Fruit fly (Drosophila melanogaster) whole organism, embryonic: Measurements from ENCODE around the gene Cubn.

Source experiments
- Asciz ChIP-seq: fragments of 200-800 bp; sonication (Bioruptor generic); optimal IDR thresholded peaks from 2 replicates; lab custom pipeline; 2017; ENCODE audit warnings: missing biosample characterization, mild to moderate bottlenecking, missing genetic modification characterization, missing genetic modification reagents
- Awh ChIP-seq: fragments of 200-800 bp; sonication (Bioruptor generic); IDR thresholded peaks from 2 replicates; pipeline ENCODE4, ENCODE4 v1.3.6; 2022; ENCODE audit warnings: missing biosample characterization, missing genetic modification characterization
- CG11456 ChIP-seq: fragments of 200-800 bp; sonication (Bioruptor generic); IDR thresholded peaks from 3 replicates; pipeline ENCODE4 v1.3.6; 2022; ENCODE audit warnings: missing biosample characterization, missing genetic modification characterization
- CG12659 ChIP-seq: fragments of 200-800 bp; sonication (Bioruptor generic); optimal IDR thresholded peaks from 3 replicates; lab custom pipeline; 2017; ENCODE audit warnings: mild to moderate bottlenecking, missing biosample characterization, missing genetic modification reagents, missing genetic modification characterization
- CG13424 ChIP-seq: fragments of 200-800 bp; sonication (Bioruptor generic); optimal IDR thresholded peaks from 2 replicates; lab custom pipeline; 2019; ENCODE audit warnings: missing biosample characterization, mild to moderate bottlenecking, missing genetic modification characterization, moderate library complexity
- CG13894 ChIP-seq: fragments of 200-800 bp; sonication (Bioruptor generic); optimal IDR thresholded peaks from 3 replicates; lab custom pipeline; 2018; ENCODE audit warnings: missing biosample characterization, mild to moderate bottlenecking, missing genetic modification characterization, moderate library complexity
- CG14441 ChIP-seq: fragments of 200-800 bp; sonication (Bioruptor generic); IDR thresholded peaks from 2 replicates; pipeline ENCODE4 v1.3.6; 2022; ENCODE audit warnings: missing biosample characterization, missing genetic modification characterization
- CG16779 ChIP-seq: fragments of 200-800 bp; sonication (Bioruptor generic); IDR thresholded peaks from 2 replicates; pipeline ENCODE4 v1.3.6; 2022; ENCODE audit warnings: missing biosample characterization, missing genetic modification characterization
- CG2712 ChIP-seq: fragments of 200-800 bp; optimal IDR thresholded peaks from 3 replicates; lab custom pipeline; 2019; ENCODE audit warnings: missing biosample characterization, mild to moderate bottlenecking, missing genetic modification characterization, moderate library complexity
- CG30020 ChIP-seq: fragments of 200-800 bp; optimal IDR thresholded peaks from 2 replicates; lab custom pipeline; 2019; ENCODE audit warnings: missing biosample characterization, mild to moderate bottlenecking, missing genetic modification characterization, moderate library complexity
- CG31388 ChIP-seq: fragments of 200-800 bp; sonication (Bioruptor generic); optimal IDR thresholded peaks from 2 replicates; lab custom pipeline; 2016; ENCODE audit warnings: missing biosample characterization, missing genetic modification characterization
- CG32767 ChIP-seq: fragments of 200-800 bp; sonication (Bioruptor generic); IDR thresholded peaks from 2 replicates; pipeline ENCODE4 v1.3.6; 2022; ENCODE audit warnings: missing biosample characterization, missing genetic modification characterization
- CG34422 ChIP-seq: fragments of 200-800 bp; sonication (Bioruptor generic); IDR thresholded peaks from 3 replicates; pipeline ENCODE4 v1.3.6; 2022; ENCODE audit warnings: missing biosample characterization, missing genetic modification characterization
- CG3726 ChIP-seq: fragments of 200-800 bp; sonication (Bioruptor generic); IDR thresholded peaks from 3 replicates; pipeline ENCODE4, ENCODE4 v1.3.6; 2022; ENCODE audit warnings: missing biosample characterization, missing genetic modification characterization
- CG6175 ChIP-seq: fragments of 200-800 bp; sonication (Bioruptor generic); IDR thresholded peaks from 3 replicates; pipeline ENCODE4 v1.3.6; 2022; ENCODE audit warnings: missing biosample characterization, missing genetic modification characterization
- CG6254 ChIP-seq: fragments of 200-800 bp; sonication (Bioruptor generic); optimal IDR thresholded peaks from 3 replicates; lab custom pipeline; 2017; ENCODE audit warnings: mild to moderate bottlenecking, missing biosample characterization, missing genetic modification reagents, missing genetic modification characterization
- CG7745 ChIP-seq: fragments of 200-800 bp; sonication (Bioruptor generic); optimal IDR thresholded peaks from 2 replicates; lab custom pipeline; 2018; ENCODE audit warnings: missing biosample characterization, mild to moderate bottlenecking, missing genetic modification characterization, moderate library complexity
- CHES-1-like ChIP-seq: fragments of 200-800 bp; sonication (Bioruptor generic); optimal IDR thresholded peaks from 2 replicates; lab custom pipeline; 2016; ENCODE audit warnings: missing biosample characterization, missing genetic modification characterization
- E2f1 ChIP-seq: fragments of 200-800 bp; sonication (Bioruptor generic); IDR thresholded peaks from 2 replicates; pipeline ENCODE4 v1.3.6; 2022; ENCODE audit warnings: missing biosample characterization, missing genetic modification characterization
- E2f2 ChIP-seq: fragments of 200-800 bp; sonication (Bioruptor generic); IDR thresholded peaks from 2 replicates; pipeline ENCODE4 v1.3.6; 2022; ENCODE audit warnings: missing biosample characterization, missing genetic modification characterization
- HLH54F ChIP-seq: fragments of 200-800 bp; sonication (Bioruptor generic); optimal IDR thresholded peaks from 3 replicates; lab custom pipeline; 2016; ENCODE audit warnings: missing biosample characterization, missing genetic modification characterization
- Hand ChIP-seq: fragments of 200-800 bp; sonication (Bioruptor generic); optimal IDR thresholded peaks from 2 replicates; lab custom pipeline; 2017; ENCODE audit warnings: mild to moderate bottlenecking, missing biosample characterization, missing genetic modification reagents, missing genetic modification characterization
- Hmx ChIP-seq: fragments of 200-800 bp; sonication (Bioruptor generic); optimal IDR thresholded peaks from 2 replicates; lab custom pipeline; 2016; ENCODE audit warnings: missing biosample characterization, missing genetic modification characterization
- Hr3 ChIP-seq: fragments of 200-800 bp; sonication (Bioruptor generic); optimal IDR thresholded peaks from 3 replicates; lab custom pipeline; 2016; ENCODE audit warnings: missing biosample characterization, missing genetic modification characterization
- Hsf ChIP-seq: fragments of 200-800 bp; sonication (Bioruptor generic); optimal IDR thresholded peaks from 3 replicates; lab custom pipeline; 2016; ENCODE audit warnings: missing biosample characterization, missing genetic modification characterization
- NK7.1 ChIP-seq: fragments of 200-800 bp; sonication (Bioruptor generic); optimal IDR thresholded peaks from 3 replicates; lab custom pipeline; 2016; ENCODE audit warnings: missing biosample characterization, missing genetic modification characterization
- Neu2 ChIP-seq: fragments of 200-800 bp; sonication (Bioruptor generic); optimal IDR thresholded peaks from 3 replicates; lab custom pipeline; 2016; ENCODE audit warnings: missing biosample characterization, missing genetic modification characterization, borderline replicate concordance
- Poxn ChIP-seq: fragments of 200-800 bp; sonication (Bioruptor generic); IDR thresholded peaks from 2 replicates; pipeline ENCODE4 v1.3.6; 2022; ENCODE audit warnings: missing biosample characterization, missing genetic modification characterization
- Ravus ChIP-seq: fragments of 200-800 bp; sonication (Bioruptor generic); IDR thresholded peaks from 2 replicates; pipeline ENCODE4 v1.3.6; 2022; ENCODE audit warnings: missing biosample characterization, missing genetic modification characterization
- Rx ChIP-seq: fragments of 200-800 bp; sonication (Bioruptor generic); IDR thresholded peaks from 2 replicates; pipeline ENCODE4 v1.3.6; 2022; ENCODE audit warnings: missing biosample characterization, missing genetic modification characterization
- cas ChIP-seq: fragments of 200-800 bp; sonication (Bioruptor generic); IDR thresholded peaks from 2 replicates; pipeline ENCODE4 v1.3.6; 2022; ENCODE audit warnings: missing biosample characterization, missing genetic modification characterization
- disco-r ChIP-seq: fragments of 200-800 bp; sonication (Bioruptor generic); optimal IDR thresholded peaks from 2 replicates; lab custom pipeline; 2016; ENCODE audit warnings: missing biosample characterization, missing genetic modification characterization
- fd3F ChIP-seq: fragments of 200-800 bp; sonication (Bioruptor generic); optimal IDR thresholded peaks from 2 replicates; lab custom pipeline; 2018; ENCODE audit warnings: missing biosample characterization, mild to moderate bottlenecking, missing genetic modification characterization, moderate library complexity
- ind ChIP-seq: fragments of 200-800 bp; sonication (Bioruptor generic); optimal IDR thresholded peaks from 3 replicates; lab custom pipeline; 2016; ENCODE audit warnings: missing biosample characterization, missing genetic modification characterization
- maf-S ChIP-seq: fragments of 200-800 bp; sonication (Bioruptor generic); optimal IDR thresholded peaks from 2 replicates; lab custom pipeline; 2016; ENCODE audit warnings: missing biosample characterization, missing genetic modification characterization
- mirr ChIP-seq: fragments of 200-800 bp; sonication (Bioruptor generic); optimal IDR thresholded peaks from 3 replicates; lab custom pipeline; 2018; ENCODE audit warnings: missing biosample characterization, mild to moderate bottlenecking, missing genetic modification characterization
- odd ChIP-seq: fragments of 200-800 bp; sonication (Bioruptor generic); optimal IDR thresholded peaks from 2 replicates; lab custom pipeline; 2017; ENCODE audit warnings: missing biosample characterization, mild to moderate bottlenecking, missing genetic modification characterization
- org-1 ChIP-seq: fragments of 200-800 bp; sonication (Bioruptor generic); optimal IDR thresholded peaks from 2 replicates; lab custom pipeline; 2017; ENCODE audit warnings: missing biosample characterization, missing genetic modification characterization
- p53 ChIP-seq: fragments of 200-800 bp; sonication (Bioruptor generic); optimal IDR thresholded peaks from 2 replicates; lab custom pipeline; 2016; ENCODE audit warnings: missing biosample characterization, missing genetic modification characterization
- peb ChIP-seq: fragments of 200-800 bp; sonication (Bioruptor generic); IDR thresholded peaks from 2 replicates; pipeline ENCODE4 v1.3.6; 2022; ENCODE audit warnings: missing biosample characterization, missing genetic modification characterization
- pfk ChIP-seq: fragments of 200-800 bp; sonication (Bioruptor generic); optimal IDR thresholded peaks from 2 replicates; lab custom pipeline; 2018; ENCODE audit warnings: missing biosample characterization, mild to moderate bottlenecking, missing genetic modification characterization, moderate library complexity
- sens ChIP-seq: fragments of 200-800 bp; sonication (Bioruptor generic); peaks from one replicate; lab custom pipeline; 2016; ENCODE audit warnings: missing biosample characterization, missing genetic modification characterization
- sna ChIP-seq: fragments of 200-800 bp; sonication (Bioruptor generic); IDR thresholded peaks from 2 replicates; pipeline ENCODE4 v1.3.6; 2022; ENCODE audit warnings: missing biosample characterization, missing genetic modification characterization; ENCODE audit not compliant: partially characterized antibody
- sr ChIP-seq: fragments of 200-800 bp; sonication (Bioruptor generic); IDR thresholded peaks from 3 replicates; pipeline ENCODE4 v1.3.6; 2022; ENCODE audit warnings: missing biosample characterization, missing genetic modification characterization
- tgo ChIP-seq: fragments of 200-800 bp; sonication (Bioruptor generic); IDR thresholded peaks from 3 replicates; pipeline ENCODE4 v1.3.6; 2022; ENCODE audit warnings: missing biosample characterization, missing genetic modification characterization
- tio ChIP-seq: fragments of 200-800 bp; sonication (Bioruptor generic); optimal IDR thresholded peaks from 2 replicates; lab custom pipeline; 2017; ENCODE audit warnings: missing biosample characterization, missing genetic modification characterization, inconsistent platforms
- tll ChIP-seq, 2 experiments: fragments of 200-800 bp in 1 of 2; fragments of >200 bp in 1 of 2; sonication (Bioruptor generic) in 1 of 2; optimal IDR thresholded peaks; 2 replicates each; lab custom pipeline; 2017 to 2019; ENCODE audit warnings: missing biosample characterization in 2 of 2, missing genetic modification characterization in 2 of 2, mild to moderate bottlenecking in 1 of 2, moderate library complexity in 1 of 2
- tup ChIP-seq: fragments of 200-800 bp; sonication (Bioruptor generic); optimal IDR thresholded peaks from 2 replicates; lab custom pipeline; 2016; ENCODE audit warnings: missing biosample characterization, mild to moderate bottlenecking, missing genetic modification characterization, moderate library complexity
- vfl ChIP-seq: fragments of 200-800 bp; sonication (Bioruptor generic); optimal IDR thresholded peaks from 2 replicates; lab custom pipeline; 2016; ENCODE audit warnings: missing biosample characterization, missing genetic modification characterization
- z ChIP-seq: fragments of 200-800 bp; sonication (Bioruptor generic); IDR thresholded peaks from 3 replicates; pipeline ENCODE4 v1.3.6; 2022; ENCODE audit warnings: missing biosample characterization, missing genetic modification characterization

The Cubn gene

DNA sequence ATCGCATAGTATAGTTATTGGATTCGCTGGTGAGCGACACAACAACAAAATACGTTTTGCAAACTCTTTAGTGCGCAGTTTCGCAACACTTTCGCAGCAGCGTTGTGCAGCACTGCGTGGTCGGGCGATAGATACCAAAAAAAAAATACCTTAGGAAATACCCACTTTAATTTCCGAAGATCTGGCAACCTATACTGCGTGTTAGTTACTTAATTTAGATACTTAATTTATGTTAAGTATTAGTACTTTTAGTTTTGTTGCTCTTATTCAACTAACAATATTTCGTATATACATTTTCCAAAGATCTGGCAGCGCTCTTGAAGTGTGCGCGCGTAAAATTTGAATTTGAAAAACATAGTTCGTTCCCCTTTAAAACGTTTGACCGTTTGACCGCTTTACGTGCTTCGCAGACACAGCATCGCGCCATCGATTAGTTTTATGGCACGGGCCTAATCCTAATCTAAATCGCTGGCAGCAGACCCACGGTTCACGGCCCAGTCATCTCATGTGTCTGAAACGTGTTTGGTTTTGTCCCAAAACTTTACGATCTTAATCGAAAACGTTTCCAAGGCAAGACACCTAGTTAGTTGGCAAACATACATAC lies 8.9 kb upstream of the Cubn start, which contains the start of gene LPCAT (continued):
- TF ChIP-seq tgo (GFP tag; lab: Robert Waterston, UW) (peak; percentile 64; the same call in 2 of the 3 replicates), Hr3 (peak; percentile 69), CG11456 (GFP tag; lab: Robert Waterston, UW) (peak; percentile 85), CG16779 (GFP tag; lab: Robert Waterston, UW) (peak; percentile 64; the same call in 1 of the 2 replicates), org-1 (GFP tag; lab: Kevin White, UChicago) (peak; percentile 46), HLH54F (peak; percentile 85), disco-r (GFP tag; lab: Kevin White, UChicago) (no peak), CG31388 (peak; percentile 47), pfk (GFP tag; lab: Kevin White, UChicago) (peak; percentile 8), CG6175 (GFP tag; lab: Robert Waterston, UW) (peak; percentile 54; the same call in 1 of the 3 replicates), E2f1 (GFP tag; lab: Robert Waterston, UW) (peak; percentile 78), CG6254 (GFP tag; lab: Kevin White, UChicago) (no peak), Hmx (GFP tag; lab: Kevin White, UChicago) (peak; percentile 43), sens (peak; percentile 94), vfl (GFP tag; lab: Kevin White, UChicago) (peak; percentile 52), fd3F (GFP tag; lab: Kevin White, UChicago) (peak; percentile 23), Rx (GFP tag; lab: Robert Waterston, UW) (peak; percentile 74), Hsf (GFP tag; lab: Kevin White, UChicago) (peak; percentile 78), CG7745 (tag; lab: Kevin White, UChicago) (peak; percentile 16), CG34422 (peak; percentile 81), CG13894 (tag; lab: Kevin White, UChicago) (peak; percentile 94), Hand (GFP tag; lab: Kevin White, UChicago) (no peak), CG32767 (GFP tag; lab: Robert Waterston, UW) (peak; percentile 18; the same call in 1 of the 2 replicates), Poxn (GFP tag; lab: Robert Waterston, UW) (0 out of 2 replicates have a peak, but pooled peaks have one; percentile 32), Ravus (peak; percentile 5; the same call in 1 of the 2 replicates), CG3726 (GFP tag; lab: Robert Waterston, UW) (peak; percentile 82; the same call in 2 of the 3 replicates), tio (GFP tag; lab: Kevin White, UChicago) (no peak), maf-S (GFP tag; lab: Kevin White, UChicago) (peak; percentile 61), tll (GFP tag; optimal IDR thresholded peaks at IDR 0.05; lab: Kevin White, UChicago) (no peak), CG12659 (GFP tag; lab: Kevin White, UChicago) (peak; percentile 73), Neu2 (GFP tag; lab: Kevin White, UChicago) (no peak), CG30020 (no peak), sna (GFP tag; lab: Robert Waterston, UW) (peak; percentile 63; the same call in 1 of the 2 replicates), Awh (GFP tag; lab: Robert Waterston, UW) (no peak), Asciz (GFP tag; lab: Kevin White, UChicago) (peak; percentile 4), E2f2 (peak; percentile 97), CG14441 (peak; percentile 81), z (GFP tag; lab: Robert Waterston, UW) (no peak), sr (no peak; the same call in 2 of the 3 replicates), odd (GFP tag; lab: Kevin White, UChicago) (no peak), mirr (GFP tag; lab: Kevin White, UChicago) (no peak), NK7.1 (no peak), tup (peak; percentile 45), cas (GFP tag; lab: Robert Waterston, UW) (peak; percentile 22; the same call in 1 of the 2 replicates), ind (GFP tag; lab: Kevin White, UChicago) (peak; percentile 85), p53 (no peak), CG13424 (tag; lab: Kevin White, UChicago) (peak; percentile 69), CHES-1-like (GFP tag; lab: Kevin White, UChicago) (peak; percentile 63), peb (GFP tag; lab: Robert Waterston, UW) (peak; percentile 62; the same call in 1 of the 2 replicates), CG2712 (tag; lab: Kevin White, UChicago) (peak; percentile 40)
